Fruit fly (Drosophila melanogaster): ENCODE measurements around the gene CG33080.

CG33080 gene

dm6 chrX:5737157-5737556 is 19.6 kb upstream of the CG33080 start (continued):
- TF ChIP-seq CG16779 (GFP tag; IDR thresholded peaks at IDR 0.05): 0 out of 2 replicates have a peak, but pooled peaks have one; percentile 52
- 0 out of 2 replicates have a peak, but pooled peaks have one; percentile 35 for TF ChIP-seq CG32772 (GFP tag; IDR thresholded peaks at IDR 0.05)
- TF ChIP-seq Nf-YC (tag; optimal IDR thresholded peaks at IDR 0.05): peak; percentile 23
- peak; percentile 8 for TF ChIP-seq CG12942 (GFP tag; optimal IDR thresholded peaks at IDR 0.05)
- TF ChIP-seq ewg (GFP tag; optimal IDR thresholded peaks at IDR 0.05): peak; percentile 34
- no peak for TF ChIP-seq CG10147 (GFP tag; optimal IDR thresholded peaks at IDR 0.05)
- peak; percentile 18 for TF ChIP-seq CG1603 (tag; optimal IDR thresholded peaks at IDR 0.05)
- no peak for TF ChIP-seq Hsf (GFP tag; optimal IDR thresholded peaks at IDR 0.05)
- no peak for TF ChIP-seq CG15696 (tag; optimal IDR thresholded peaks at IDR 0.05)
- peak; percentile 76 for TF ChIP-seq vvl (GFP tag; IDR thresholded peaks at IDR 0.05)
- no peak for TF ChIP-seq Mad (GFP tag; optimal IDR thresholded peaks at IDR 0.05)
- peak; percentile 12; the same call in 1 of the 2 replicates for TF ChIP-seq CG9215 (GFP tag; IDR thresholded peaks at IDR 0.05)
- TF ChIP-seq ken (GFP tag; IDR thresholded peaks at IDR 0.05): 0 out of 3 replicates have a peak, but pooled peaks have one; percentile 32
- TF ChIP-seq otp (GFP tag; IDR thresholded peaks at IDR 0.05): 0 out of 3 replicates have a peak, but pooled peaks have one; percentile 16
- no peak for TF ChIP-seq CG10462 (GFP tag; optimal IDR thresholded peaks at IDR 0.05)
- peak; percentile 59 for TF ChIP-seq Drgx (GFP tag; IDR thresholded peaks at IDR 0.05)
- TF ChIP-seq Taf1 (GFP tag; IDR thresholded peaks at IDR 0.05): 0 out of 2 replicates have a peak, but pooled peaks have one; percentile 15
- peak; percentile 57 for TF ChIP-seq CG9932 (GFP tag; IDR thresholded peaks at IDR 0.05)
- TF ChIP-seq Bgb (GFP tag; IDR thresholded peaks at IDR 0.05; ENCODE audit: partially characterized antibody): peak; percentile 37; the same call in 1 of the 2 replicates
- TF ChIP-seq CG10543 (GFP tag; optimal IDR thresholded peaks at IDR 0.05): peak; percentile 20
- no peak for TF ChIP-seq CG3995 (GFP tag; optimal IDR thresholded peaks at IDR 0.05)
- TF ChIP-seq CG14860 (GFP tag; IDR thresholded peaks at IDR 0.05; ENCODE audit: partially characterized antibody): no peak
- TF ChIP-seq CG16815 (GFP tag; optimal IDR thresholded peaks at IDR 0.05): peak; percentile 13
- TF ChIP-seq sob (GFP tag; IDR thresholded peaks at IDR 0.05): 0 out of 2 replicates have a peak, but pooled peaks have one; percentile 12
- TF ChIP-seq Aef1 (GFP tag; IDR thresholded peaks at IDR 0.05): peak; percentile 36; the same call in 1 of the 3 replicates
- TF ChIP-seq CG4730 (GFP tag; IDR thresholded peaks at IDR 0.05): no peak
- peak; percentile 99 for TF ChIP-seq crol (GFP tag; IDR thresholded peaks at IDR 0.05)
- TF ChIP-seq dpn (GFP tag; optimal IDR thresholded peaks at IDR 0.05): peak in 1 of 2 experiments; percentile 10
- TF ChIP-seq Ets65A (GFP tag): peak; percentile 12
- TF ChIP-seq ranshi (GFP tag; IDR thresholded peaks at IDR 0.05): 0 out of 2 replicates have a peak, but pooled peaks have one; percentile 34
- no peak for TF ChIP-seq prd (optimal IDR thresholded peaks at IDR 0.05)
- TF ChIP-seq prd (GFP tag; IDR thresholded peaks at IDR 0.05): peak; percentile 37; the same call in 1 of the 3 replicates
- TF ChIP-seq CG14965 (GFP tag; optimal IDR thresholded peaks at IDR 0.05; ENCODE audit: borderline replicate concordance): no peak
- peak; percentile 16 for TF ChIP-seq grau (tag; optimal IDR thresholded peaks at IDR 0.05)
- TF ChIP-seq Mrtf (GFP tag; IDR thresholded peaks at IDR 0.05): peak; percentile 50; the same call in 1 of the 3 replicates
- TF ChIP-seq row (GFP tag; IDR thresholded peaks at IDR 0.05): peak; percentile 47; the same call in 1 of the 3 replicates
- no peak for TF ChIP-seq crp (GFP tag; optimal IDR thresholded peaks at IDR 0.05)
- no peak for TF ChIP-seq CG8290 (GFP tag; optimal IDR thresholded peaks at IDR 0.05)
- TF ChIP-seq CG8290 (tag; optimal IDR thresholded peaks at IDR 0.05): peak in 1 of 2 experiments; percentile 61
- TF ChIP-seq Dref (GFP tag; IDR thresholded peaks at IDR 0.05): no peak
- TF ChIP-seq gem (tag; optimal IDR thresholded peaks at IDR 0.05): peak; percentile 8
- TF ChIP-seq mam (GFP tag; optimal IDR thresholded peaks at IDR 0.05): peak; percentile 8
- peak; percentile 47; the same call in 1 of the 2 replicates for TF ChIP-seq ara (GFP tag; IDR thresholded peaks at IDR 0.05)
- TF ChIP-seq sr (GFP tag; IDR thresholded peaks at IDR 0.05): peak; percentile 82; the same call in 2 of the 3 replicates
- no peak for TF ChIP-seq CG9817 (tag; optimal IDR thresholded peaks at IDR 0.05)
- TF ChIP-seq Rfx (GFP tag; IDR thresholded peaks at IDR 0.05): peak; percentile 57
- TF ChIP-seq Lhr (GFP tag; optimal IDR thresholded peaks at IDR 0.05): no peak
- TF ChIP-seq sim (GFP tag; IDR thresholded peaks at IDR 0.05): no peak
- TF ChIP-seq Antp (GFP tag; optimal IDR thresholded peaks at IDR 0.05): peak; percentile 42
- TF ChIP-seq z (GFP tag; IDR thresholded peaks at IDR 0.05): no peak
- TF ChIP-seq Oaz (GFP tag; IDR thresholded peaks at IDR 0.05): no peak

Data from whole organism, embryonic.